Fruit fly (Drosophila melanogaster) whole organism, wandering third instar larva: ENCODE data around the gene CG42750.

Experiments
- Abd-B ChIP-seq: fragments of >200 bp; optimal IDR thresholded peaks from 2 replicates; lab custom pipeline; 2017; ENCODE audit warnings: missing biosample characterization, missing genetic modification characterization
- Hr78 ChIP-seq: fragments of >200 bp; optimal IDR thresholded peaks from 2 replicates; lab custom pipeline; 2017; ENCODE audit warnings: missing biosample characterization, missing genetic modification characterization
- Vsx2 ChIP-seq: fragments of 200-300, 225-300 bp; sonication (Bioruptor generic); optimal IDR thresholded peaks from 2 replicates; lab custom pipeline; 2018; ENCODE audit warnings: missing biosample characterization, missing genetic modification characterization; ENCODE audit not compliant: partially characterized antibody
- br ChIP-seq: fragments of 200-800 bp; sonication (Bioruptor generic); optimal IDR thresholded peaks from 2 replicates; lab custom pipeline; 2016; ENCODE audit warnings: missing biosample characterization, missing genetic modification characterization
- dl ChIP-seq, 2 experiments: fragments of 175-275, 200-275 bp in 1 of 2; fragments of 200-275 bp in 1 of 2; sonication (Bioruptor generic); optimal IDR thresholded peaks; lab custom pipeline; 2018; ENCODE audit warnings: mild to moderate bottlenecking in 2 of 2, missing biosample characterization in 2 of 2, missing genetic modification characterization in 2 of 2, moderate library complexity in 2 of 2; ENCODE audit not compliant: partially characterized antibody in 2 of 2, insufficient read depth in 1 of 2
- dmrt93B ChIP-seq: fragments of 200-800 bp; sonication (Bioruptor generic); optimal IDR thresholded peaks from 2 replicates; lab custom pipeline; 2018; ENCODE audit warnings: missing biosample characterization, mild to moderate bottlenecking, missing genetic modification characterization
- dsf ChIP-seq: sonication (Bioruptor generic); optimal IDR thresholded peaks from 2 replicates; lab custom pipeline; 2016; ENCODE audit warnings: missing biosample characterization, missing genetic modification characterization, borderline replicate concordance
- h ChIP-seq: fragments of 200-800 bp; sonication (Bioruptor generic); optimal IDR thresholded peaks from 3 replicates; lab custom pipeline; 2016; ENCODE audit warnings: missing biosample characterization, mild to moderate bottlenecking, missing genetic modification characterization
- pan ChIP-seq: fragments of >200 bp; optimal IDR thresholded peaks from 2 replicates; lab custom pipeline; 2017
- psq ChIP-seq: fragments of 200-800 bp; sonication (Bioruptor generic); optimal IDR thresholded peaks from 3 replicates; lab custom pipeline; 2017; ENCODE audit warnings: missing biosample characterization, mild to moderate bottlenecking, missing genetic modification characterization, moderate library complexity
- woc ChIP-seq: sonication (Bioruptor generic); optimal IDR thresholded peaks from 2 replicates; lab custom pipeline; 2016; ENCODE audit warnings: missing biosample characterization, mild to moderate bottlenecking, missing genetic modification characterization

dm6 chr2L:18285620-18286019, 10.1 kb upstream of the CG42750 start, which contains the start of gene CG31787:
- no peak for TF ChIP-seq dmrt93B (GFP tag; lab: Kevin White, UChicago)
- no peak for TF ChIP-seq woc (GFP tag; lab: Kevin White, UChicago)
- no peak for TF ChIP-seq Vsx2 (GFP tag; lab: Kevin White, UChicago)
- TF ChIP-seq Abd-B: no peak
- TF ChIP-seq br (GFP tag; lab: Kevin White, UChicago): no peak
- no peak for TF ChIP-seq pan (lab: Kevin White, UChicago)
- no peak for TF ChIP-seq dl (GFP tag; optimal IDR thresholded peaks at IDR 0.05; lab: Kevin White, UChicago; ENCODE audit: insufficient read depth in 1 of 2, partially characterized antibody in 2 of 2)
- no peak for TF ChIP-seq dsf (GFP tag; lab: Kevin White, UChicago)
- no peak for TF ChIP-seq psq (GFP tag; lab: Kevin White, UChicago)
- TF ChIP-seq h (GFP tag; lab: Kevin White, UChicago): no peak
- TF ChIP-seq Hr78 (GFP tag; lab: Kevin White, UChicago): no peak
